Worm (Caenorhabditis elegans): ENCODE measurements around the gene teg-1.
A peak's percentile ranks its signal among the peaks of the same experiment; 100 is the strongest.

ce11 chrIII:11357418-11357817 lies 39.4 kb upstream of the teg-1 start:
- TF ChIP-seq ztf-11 (tag; optimal IDR thresholded peaks at IDR 0.05) (no peak), fos-1 (tag; optimal IDR thresholded peaks at IDR 0.05) (peak; percentile 24), ama-1 (optimal IDR thresholded peaks at IDR 0.05) (no peak), nhr-11 (tag; optimal IDR thresholded peaks at IDR 0.05) (no peak)

All from whole organism, L2 larva.